Worm (Caenorhabditis elegans) whole organism, late embryonic: Measurements from ENCODE around the gene F46C5.2.

Experiments
- C38D4.7 ChIP-seq: fragments of 200-800 bp; sonication (Bioruptor generic); optimal IDR thresholded peaks from 2 replicates; lab custom pipeline; 2018; ENCODE audit warnings: mild to moderate bottlenecking, missing genetic modification characterization, moderate library complexity, missing compliant biosample characterization
- K02D7.2 ChIP-seq: sonication (generic microtip); optimal IDR thresholded peaks from 2 replicates; lab custom pipeline; 2017; ENCODE audit warnings: mild to moderate bottlenecking, missing genetic modification characterization, missing compliant biosample characterization
- ceh-14 ChIP-seq: sonication (generic microtip); optimal IDR thresholded peaks from 2 replicates; lab custom pipeline; 2016; ENCODE audit warnings: missing genotype, missing genetic modification characterization, missing compliant biosample characterization
- ceh-22 ChIP-seq: sonication (generic microtip); optimal IDR thresholded peaks from 2 replicates; lab custom pipeline; 2017; ENCODE audit warnings: missing biosample characterization, missing genetic modification characterization
- ceh-34 ChIP-seq: sonication (generic microtip); optimal IDR thresholded peaks from 2 replicates; lab custom pipeline; 2016; ENCODE audit warnings: mild to moderate bottlenecking, missing genetic modification characterization, missing compliant biosample characterization
- ceh-45 ChIP-seq: fragments of 200-800 bp; sonication (Bioruptor generic); IDR thresholded peaks from 2 replicates; pipeline ENCODE4 v1.3.6; 2022; ENCODE audit warnings: missing genetic modification reagents, missing genetic modification characterization, missing compliant biosample characterization
- ceh-48 ChIP-seq: sonication (generic microtip); optimal IDR thresholded peaks from 2 replicates; lab custom pipeline; 2016; ENCODE audit warnings: missing genetic modification characterization, inconsistent platforms, missing compliant biosample characterization
- ceh-6 ChIP-seq: fragments of 200-800 bp; sonication (Bioruptor generic); optimal IDR thresholded peaks from 2 replicates; lab custom pipeline; 2018; ENCODE audit warnings: mild to moderate bottlenecking, missing genetic modification characterization, missing compliant biosample characterization
- dve-1 ChIP-seq: sonication (generic microtip); optimal IDR thresholded peaks from 2 replicates; lab custom pipeline; 2017; ENCODE audit warnings: antibody characterized with exemption, mild to moderate bottlenecking, missing genetic modification characterization, missing compliant biosample characterization
- elt-2 ChIP-seq: sonication (generic microtip); optimal IDR thresholded peaks from 2 replicates; lab custom pipeline; 2016; ENCODE audit warnings: missing genetic modification reagents, missing genetic modification characterization, missing compliant biosample characterization
- elt-4 ChIP-seq: sonication (generic microtip); optimal IDR thresholded peaks from 2 replicates; lab custom pipeline; 2016; ENCODE audit warnings: missing genetic modification characterization, missing compliant biosample characterization
- ets-4 ChIP-seq: sonication (generic microtip); optimal IDR thresholded peaks from 2 replicates; lab custom pipeline; 2016; ENCODE audit warnings: missing genetic modification characterization, missing compliant biosample characterization
- fax-1 ChIP-seq: sonication (generic microtip); optimal IDR thresholded peaks from 2 replicates; lab custom pipeline; 2016; ENCODE audit warnings: missing genotype, missing genetic modification characterization, missing compliant biosample characterization
- fkh-10 ChIP-seq: fragments of 150-350 bp; optimal IDR thresholded peaks from 2 replicates; lab custom pipeline; 2014; ENCODE audit warnings: missing biosample characterization, missing genetic modification reagents, missing genetic modification characterization
- hlh-30 ChIP-seq: sonication (generic microtip); optimal IDR thresholded peaks from 2 replicates; lab custom pipeline; 2017; ENCODE audit warnings: antibody characterized with exemption, missing genetic modification characterization, missing compliant biosample characterization; ENCODE audit not compliant: insufficient read depth
- hlh-8 ChIP-seq: sonication (generic microtip); optimal IDR thresholded peaks from 2 replicates; lab custom pipeline; 2016; ENCODE audit warnings: missing genotype, missing genetic modification characterization, missing compliant biosample characterization
- nhr-11 ChIP-seq: fragments of 150-350 bp; optimal IDR thresholded peaks from 2 replicates; lab custom pipeline; 2014; ENCODE audit warnings: missing biosample characterization, missing genetic modification characterization
- nhr-232 ChIP-seq: sonication (generic microtip); optimal IDR thresholded peaks from 2 replicates; lab custom pipeline; 2016; ENCODE audit warnings: missing genetic modification characterization, missing compliant biosample characterization
- pag-3 ChIP-seq: sonication (generic microtip); optimal IDR thresholded peaks from 2 replicates; lab custom pipeline; 2016; ENCODE audit warnings: missing compliant biosample characterization, missing genetic modification characterization, borderline replicate concordance
- pat-9 ChIP-seq: fragments of 200-800 bp; sonication (Bioruptor generic); optimal IDR thresholded peaks from 2 replicates; lab custom pipeline; 2018; ENCODE audit warnings: mild to moderate bottlenecking, missing genetic modification characterization, moderate library complexity, missing compliant biosample characterization
- pha-2 ChIP-seq: sonication (generic microtip); optimal IDR thresholded peaks from 2 replicates; lab custom pipeline; 2017; ENCODE audit warnings: mild to moderate bottlenecking, missing genetic modification characterization, missing compliant biosample characterization
- pha-4 ChIP-seq: fragments of 150-350 bp; optimal IDR thresholded peaks from 2 replicates; lab custom pipeline; 2018; ENCODE audit warnings: missing biosample characterization, missing genetic modification reagents, missing genetic modification characterization
- ref-2 ChIP-seq: sonication (generic microtip); optimal IDR thresholded peaks from 2 replicates; lab custom pipeline; 2016; ENCODE audit warnings: missing genetic modification characterization, missing compliant biosample characterization
- rnt-1 ChIP-seq: sonication (generic microtip); optimal IDR thresholded peaks from 2 replicates; lab custom pipeline; 2016; ENCODE audit warnings: missing genetic modification characterization, missing compliant biosample characterization
- sdc-2 ChIP-seq: sonication (generic microtip); optimal IDR thresholded peaks from 2 replicates; lab custom pipeline; 2016; ENCODE audit warnings: missing genotype, missing genetic modification characterization, missing compliant biosample characterization
- sox-2 ChIP-seq: fragments of 200-800 bp; sonication (Bioruptor generic); IDR thresholded peaks from 2 replicates; pipeline ENCODE4 v1.3.6; 2022; ENCODE audit warnings: missing genetic modification reagents, missing genetic modification characterization, missing compliant biosample characterization
- sox-4 ChIP-seq: sonication (generic microtip); optimal IDR thresholded peaks from 2 replicates; lab custom pipeline; 2017; ENCODE audit warnings: mild to moderate bottlenecking, missing genetic modification characterization, inconsistent platforms, missing compliant biosample characterization
- syd-9 ChIP-seq: sonication (generic microtip); optimal IDR thresholded peaks from 2 replicates; lab custom pipeline; 2016; ENCODE audit warnings: mild to moderate bottlenecking, missing genetic modification characterization, moderate library complexity, missing compliant biosample characterization
- tbx-7 ChIP-seq: sonication (generic microtip); optimal IDR thresholded peaks from 2 replicates; lab custom pipeline; 2016; ENCODE audit warnings: missing genotype, missing genetic modification characterization, missing compliant biosample characterization
- unc-3 ChIP-seq, 2 experiments: fragments of 200-800 bp in 1 of 2; sonication (Bioruptor generic) in 1 of 2; sonication (generic microtip) in 1 of 2; conservative IDR thresholded peaks in 1 of 2; optimal IDR thresholded peaks in 1 of 2; 2 replicates each; pipeline versions ENCODE4 v1.3.6 to Lab custom; 2016 to 2022; ENCODE audit warnings: missing compliant biosample characterization in 2 of 2, missing genetic modification characterization in 2 of 2, missing genetic modification reagents in 1 of 2
- unc-42 ChIP-seq: sonication (generic microtip); optimal IDR thresholded peaks from 2 replicates; lab custom pipeline; 2016; ENCODE audit warnings: missing genotype, missing genetic modification characterization, missing compliant biosample characterization
- unc-55 ChIP-seq: sonication (generic microtip); optimal IDR thresholded peaks from 2 replicates; lab custom pipeline; 2017; ENCODE audit warnings: missing biosample characterization, missing genetic modification reagents, missing genetic modification characterization
- unc-86 ChIP-seq: sonication (generic microtip); optimal IDR thresholded peaks from 2 replicates; lab custom pipeline; 2016; ENCODE audit warnings: missing genetic modification characterization, missing compliant biosample characterization
- ztf-16 ChIP-seq: sonication (generic microtip); optimal IDR thresholded peaks from 2 replicates; lab custom pipeline; 2017; ENCODE audit warnings: missing genetic modification characterization, missing compliant biosample characterization

F46C5.2 gene

DNA sequence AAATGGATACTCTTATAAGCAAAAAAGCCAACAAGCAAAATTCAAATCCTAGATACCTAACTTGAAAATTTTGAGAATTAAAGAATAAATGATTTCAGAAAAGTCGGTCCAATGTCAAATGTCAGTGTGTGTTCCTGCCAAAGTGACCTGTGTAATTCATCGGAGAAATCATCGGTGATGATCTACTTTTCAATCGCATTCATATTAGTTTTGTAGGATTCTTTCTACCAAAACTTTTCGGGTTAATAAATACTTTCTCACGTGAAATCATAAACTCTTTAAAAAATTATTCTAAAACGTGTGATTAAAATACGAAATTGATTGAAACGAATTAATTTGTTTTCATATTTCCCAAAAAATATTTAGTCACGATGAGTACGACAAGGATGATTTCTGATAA lies 9.9 kb upstream of the F46C5.2 start, which contains the start of gene F46C5.7:
Gene F46C5.7 (plus strand): TSS at position 301 of the 400 bp plus-strand sequence.
- no peak for TF ChIP-seq pag-3 (tag; lab: Kevin White, UChicago)
- TF ChIP-seq ceh-45 (GFP tag; lab: Robert Waterston, UW): no peak
- no peak for TF ChIP-seq elt-2

DNA sequence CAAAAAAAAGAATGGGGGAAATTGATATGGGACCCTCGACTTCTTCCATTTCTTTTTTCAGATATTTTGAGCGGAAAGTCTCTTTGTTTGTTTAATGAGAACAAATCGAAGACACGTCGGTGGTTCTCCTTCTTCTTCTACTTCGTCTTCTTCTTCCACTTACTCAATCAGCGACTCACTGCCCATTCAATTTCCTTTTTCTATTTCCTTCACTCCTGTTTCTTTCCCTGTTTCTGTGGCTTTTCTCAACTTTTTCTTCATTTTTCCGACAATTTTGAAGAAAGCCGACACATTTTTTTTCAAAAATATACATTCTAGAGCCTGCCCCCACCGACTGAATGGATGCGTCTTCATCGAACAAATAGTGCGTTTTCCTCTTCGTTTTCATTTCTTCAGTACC lies 6.8 kb upstream of the F46C5.2 start, which contains the start of gene F46C5.4:
Gene F46C5.4 (plus strand): TSS at position 222 of the 400 bp plus-strand sequence.
- no peak for TF ChIP-seq sdc-2 (tag; lab: Kevin White, UChicago)
- no peak for TF ChIP-seq pat-9 (tag; lab: Kevin White, UChicago)
- TF ChIP-seq unc-42: peak; percentile 58
- no peak for TF ChIP-seq unc-86 (tag; lab: Kevin White, UChicago)
- no peak for TF ChIP-seq C38D4.7 (GFP tag; lab: Kevin White, UChicago)
- no peak for TF ChIP-seq tbx-7
- TF ChIP-seq, all 69 proteins: peak for 1

DNA sequence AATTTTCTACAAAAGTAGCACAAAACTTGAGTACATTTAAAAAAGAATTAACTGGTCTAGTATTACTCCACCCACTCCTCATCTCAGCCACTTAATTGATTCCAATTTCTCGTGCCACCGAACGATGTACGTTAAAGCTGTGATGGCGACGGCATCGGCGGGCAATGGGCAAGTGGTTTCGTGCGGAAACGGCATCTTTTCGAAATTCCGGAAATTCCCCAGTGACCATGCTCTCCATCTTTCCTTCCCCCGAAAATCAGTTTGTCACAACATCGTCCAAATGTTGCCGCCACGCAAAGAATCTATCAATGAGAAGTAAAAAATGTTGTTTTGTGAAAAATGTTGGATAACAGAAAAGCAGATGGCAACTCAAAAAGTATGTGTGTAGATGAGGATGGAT lies 3.9 kb upstream of the F46C5.2 start:
- TF ChIP-seq pha-4 (tag; lab: Kevin White, UChicago): no peak
- no peak for TF ChIP-seq nhr-11 (tag; lab: Kevin White, UChicago)
- TF ChIP-seq ref-2 (tag; lab: Kevin White, UChicago): no peak
- no peak for TF ChIP-seq sox-4 (tag; lab: Kevin White, UChicago)
- TF ChIP-seq dve-1 (tag; lab: Kevin White, UChicago): no peak
- TF ChIP-seq sox-2 (GFP tag; lab: Robert Waterston, UW): no peak
- no peak for TF ChIP-seq syd-9 (tag; lab: Kevin White, UChicago)
- TF ChIP-seq unc-55 (GFP tag; lab: Kevin White, UChicago): no peak
- no peak for TF ChIP-seq ceh-48
- no peak for TF ChIP-seq pat-9 (tag; lab: Kevin White, UChicago)
- no peak for TF ChIP-seq ceh-34
- no peak for TF ChIP-seq ceh-22
- no peak for TF ChIP-seq unc-86 (tag; lab: Kevin White, UChicago)
- TF ChIP-seq pha-2: no peak
- TF ChIP-seq hlh-30 (tag; lab: Kevin White, UChicago): no peak
- no peak for TF ChIP-seq ztf-16 (tag; lab: Kevin White, UChicago)
- no peak for TF ChIP-seq sdc-2 (tag; lab: Kevin White, UChicago)
- no peak for TF ChIP-seq ets-4 (tag; lab: Kevin White, UChicago)
- no peak for TF ChIP-seq fax-1

DNA sequence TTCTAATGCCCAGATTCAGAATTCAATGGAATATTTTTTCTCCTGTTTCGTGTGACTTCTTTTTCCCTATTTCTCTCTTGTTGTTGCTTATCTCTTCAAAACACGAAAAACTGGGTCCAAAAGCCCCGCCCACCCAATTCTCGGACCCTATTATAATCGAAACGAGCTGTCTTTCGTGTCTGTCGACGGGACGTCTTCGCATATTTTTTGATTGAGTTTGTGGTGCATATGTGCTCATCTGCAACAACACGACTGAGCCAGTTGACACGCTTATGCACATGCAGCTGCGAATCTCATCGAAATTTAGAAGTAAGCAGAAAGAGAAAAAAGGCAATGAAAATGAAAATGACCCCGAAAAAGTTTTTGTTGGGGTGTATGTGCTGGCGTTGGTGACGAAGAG lies 1.8 kb upstream of the F46C5.2 start:
- peak; percentile 63 for TF ChIP-seq unc-42
- TF ChIP-seq ceh-34: no peak

- TF ChIP-seq unc-3 (GFP tag; conservative IDR thresholded peaks at IDR 0.05; lab: Robert Waterston, UW) (no peak), unc-3 (tag; optimal IDR thresholded peaks at IDR 0.05; lab: Kevin White, UChicago) (no peak), hlh-8 (no peak), rnt-1 (tag; lab: Kevin White, UChicago) (no peak), nhr-232 (tag; lab: Kevin White, UChicago) (no peak), pag-3 (tag; lab: Kevin White, UChicago) (no peak)
Measured at ce11 chrII:8825769-8826168, 3.3 kb downstream of the F46C5.2 start, which contains the start of gene nas-25. nas-25 (plus strand) TSS chrII:8826069.

- TF ChIP-seq pha-2 (no peak), elt-4 (tag; lab: Kevin White, UChicago) (no peak), sox-2 (GFP tag; lab: Robert Waterston, UW) (no peak), ceh-6 (GFP tag; lab: Kevin White, UChicago) (no peak), fkh-10 (GFP tag; lab: Kevin White, UChicago) (no peak), unc-3 (GFP tag; conservative IDR thresholded peaks at IDR 0.05; lab: Robert Waterston, UW) (no peak), unc-3 (tag; optimal IDR thresholded peaks at IDR 0.05; lab: Kevin White, UChicago) (no peak), ceh-14 (no peak), K02D7.2 (tag; lab: Kevin White, UChicago) (no peak)
Measured at ce11 chrII:8822711-8823110, 6.4 kb downstream of the F46C5.2 start.
